Worm (Caenorhabditis elegans): ENCODE measurements around the gene lin-8.
A peak's percentile ranks its signal among the peaks of the same experiment; 100 is the strongest.

Gene lin-8

ce11 chrII:3056266-3056872, at the start of gene lin-8:
lin-8 (plus strand) TSS chrII:3056822.
- TF ChIP-seq ref-1 (GFP tag; conservative IDR thresholded peaks at IDR 0.05) (no peak), tab-1 (GFP tag; IDR thresholded peaks at IDR 0.05) (no peak), klf-2 (GFP tag; conservative IDR thresholded peaks at IDR 0.05) (no peak), cog-1 (tag; optimal IDR thresholded peaks at IDR 0.05) (no peak)

ce11 chrII:3008400-3008799, 48.2 kb upstream of the lin-8 start, which contains the start of gene sdz-5:
sdz-5 (plus strand) TSS chrII:3008700.
- TF ChIP-seq cog-1 (tag; optimal IDR thresholded peaks at IDR 0.05) (no peak), med-1 (GFP tag; optimal IDR thresholded peaks at IDR 0.05; ENCODE audit: insufficient read depth) (no peak), ztf-23 (GFP tag; IDR thresholded peaks at IDR 0.05) (no peak), ref-1 (GFP tag; conservative IDR thresholded peaks at IDR 0.05) (no peak), ztf-29 (GFP tag; IDR thresholded peaks at IDR 0.05) (no peak), klf-2 (GFP tag; conservative IDR thresholded peaks at IDR 0.05) (no peak), tab-1 (GFP tag; IDR thresholded peaks at IDR 0.05) (no peak), flt-1 (GFP tag; IDR thresholded peaks at IDR 0.05) (no peak), T22C8.4 (GFP tag; IDR thresholded peaks at IDR 0.05) (no peak)

ce11 chrII:3012133-3012532, 44.5 kb upstream of the lin-8 start, which contains the start of gene C41H7.9:
C41H7.9 (minus strand) TSS chrII:3012233.
- TF ChIP-seq ref-1 (GFP tag; conservative IDR thresholded peaks at IDR 0.05) (no peak), ztf-29 (GFP tag; IDR thresholded peaks at IDR 0.05) (no peak), klf-2 (GFP tag; conservative IDR thresholded peaks at IDR 0.05) (no peak), ztf-23 (GFP tag; IDR thresholded peaks at IDR 0.05) (no peak), flt-1 (GFP tag; IDR thresholded peaks at IDR 0.05) (no peak), tab-1 (GFP tag; IDR thresholded peaks at IDR 0.05) (no peak), T22C8.4 (GFP tag; IDR thresholded peaks at IDR 0.05) (no peak), med-1 (GFP tag; optimal IDR thresholded peaks at IDR 0.05; ENCODE audit: insufficient read depth) (no peak), cog-1 (tag; optimal IDR thresholded peaks at IDR 0.05) (no peak)

- TF ChIP-seq flt-1 (GFP tag; IDR thresholded peaks at IDR 0.05), result 0 out of 2 replicates have a peak, but pooled peaks have one; percentile 2
- no peak for TF ChIP-seq T22C8.4 (GFP tag; IDR thresholded peaks at IDR 0.05)
- TF ChIP-seq cog-1 (tag; optimal IDR thresholded peaks at IDR 0.05), result no peak
These were observed 42.3 kb upstream of the lin-8 start, which contains the start of gene C41H7.2 for ce11 chrII:3014196-3014849. C41H7.2 (plus strand) TSS chrII:3014817.

ce11 chrII:3019807-3020206, 36.8 kb upstream of the lin-8 start, which contains the start of gene clec-3:
clec-3 (minus strand) TSS chrII:3019907.
- TF ChIP-seq ztf-29 (GFP tag; IDR thresholded peaks at IDR 0.05), result no peak
- TF ChIP-seq ztf-23 (GFP tag; IDR thresholded peaks at IDR 0.05), result no peak
- TF ChIP-seq cog-1 (tag; optimal IDR thresholded peaks at IDR 0.05), result no peak
- no peak for TF ChIP-seq tab-1 (GFP tag; IDR thresholded peaks at IDR 0.05)
- no peak for TF ChIP-seq T22C8.4 (GFP tag; IDR thresholded peaks at IDR 0.05)
- TF ChIP-seq flt-1 (GFP tag; IDR thresholded peaks at IDR 0.05), result no peak
- no peak for TF ChIP-seq ref-1 (GFP tag; conservative IDR thresholded peaks at IDR 0.05)
- no peak for TF ChIP-seq klf-2 (GFP tag; conservative IDR thresholded peaks at IDR 0.05)
- TF ChIP-seq med-1 (GFP tag; optimal IDR thresholded peaks at IDR 0.05; ENCODE audit: insufficient read depth), result no peak

ce11 chrII:3020899-3021298, 35.7 kb upstream of the lin-8 start:
- TF ChIP-seq ztf-29 (GFP tag; IDR thresholded peaks at IDR 0.05), result no peak
- no peak for TF ChIP-seq ztf-23 (GFP tag; IDR thresholded peaks at IDR 0.05)
- TF ChIP-seq ref-1 (GFP tag; conservative IDR thresholded peaks at IDR 0.05), result no peak
- TF ChIP-seq flt-1 (GFP tag; IDR thresholded peaks at IDR 0.05), result no peak
- TF ChIP-seq cog-1 (tag; optimal IDR thresholded peaks at IDR 0.05), result no peak
- no peak for TF ChIP-seq T22C8.4 (GFP tag; IDR thresholded peaks at IDR 0.05)
- TF ChIP-seq klf-2 (GFP tag; conservative IDR thresholded peaks at IDR 0.05), result no peak
- no peak for TF ChIP-seq tab-1 (GFP tag; IDR thresholded peaks at IDR 0.05)
- TF ChIP-seq med-1 (GFP tag; optimal IDR thresholded peaks at IDR 0.05; ENCODE audit: insufficient read depth), result no peak

ce11 chrII:3023381-3023935, 33.2 kb upstream of the lin-8 start, which contains the start of gene clec-2:
clec-2 (minus strand) TSS chrII:3023431.
- TF ChIP-seq cog-1 (tag; optimal IDR thresholded peaks at IDR 0.05), result no peak
- no peak for TF ChIP-seq T22C8.4 (GFP tag; IDR thresholded peaks at IDR 0.05)
- TF ChIP-seq tab-1 (GFP tag; IDR thresholded peaks at IDR 0.05), result no peak
- no peak for TF ChIP-seq ztf-29 (GFP tag; IDR thresholded peaks at IDR 0.05)
- TF ChIP-seq ztf-23 (GFP tag; IDR thresholded peaks at IDR 0.05), result no peak

ce11 chrII:3024655-3025054, 32.0 kb upstream of the lin-8 start:
- no peak for TF ChIP-seq tab-1 (GFP tag; IDR thresholded peaks at IDR 0.05)
- no peak for TF ChIP-seq ztf-29 (GFP tag; IDR thresholded peaks at IDR 0.05)
- no peak for TF ChIP-seq flt-1 (GFP tag; IDR thresholded peaks at IDR 0.05)
- TF ChIP-seq ztf-23 (GFP tag; IDR thresholded peaks at IDR 0.05), result no peak
- TF ChIP-seq ref-1 (GFP tag; conservative IDR thresholded peaks at IDR 0.05), result no peak
- TF ChIP-seq klf-2 (GFP tag; conservative IDR thresholded peaks at IDR 0.05), result no peak

- TF ChIP-seq cog-1 (tag; optimal IDR thresholded peaks at IDR 0.05) (no peak), klf-2 (GFP tag; conservative IDR thresholded peaks at IDR 0.05) (no peak)
These were observed 28.4 kb upstream of the lin-8 start for ce11 chrII:3028264-3028663.

- no peak for TF ChIP-seq tab-1 (GFP tag; IDR thresholded peaks at IDR 0.05)
- TF ChIP-seq flt-1 (GFP tag; IDR thresholded peaks at IDR 0.05), result no peak
- TF ChIP-seq ztf-29 (GFP tag; IDR thresholded peaks at IDR 0.05), result no peak
- TF ChIP-seq ztf-23 (GFP tag; IDR thresholded peaks at IDR 0.05), result no peak
- TF ChIP-seq ref-1 (GFP tag; conservative IDR thresholded peaks at IDR 0.05), result no peak
- no peak for TF ChIP-seq cog-1 (tag; optimal IDR thresholded peaks at IDR 0.05)
These were observed 26.2 kb upstream of the lin-8 start for ce11 chrII:3030416-3030815.
